Worm (Caenorhabditis elegans): ENCODE data around the gene Y39B6A.37.

Y39B6A.37 gene

DNA sequence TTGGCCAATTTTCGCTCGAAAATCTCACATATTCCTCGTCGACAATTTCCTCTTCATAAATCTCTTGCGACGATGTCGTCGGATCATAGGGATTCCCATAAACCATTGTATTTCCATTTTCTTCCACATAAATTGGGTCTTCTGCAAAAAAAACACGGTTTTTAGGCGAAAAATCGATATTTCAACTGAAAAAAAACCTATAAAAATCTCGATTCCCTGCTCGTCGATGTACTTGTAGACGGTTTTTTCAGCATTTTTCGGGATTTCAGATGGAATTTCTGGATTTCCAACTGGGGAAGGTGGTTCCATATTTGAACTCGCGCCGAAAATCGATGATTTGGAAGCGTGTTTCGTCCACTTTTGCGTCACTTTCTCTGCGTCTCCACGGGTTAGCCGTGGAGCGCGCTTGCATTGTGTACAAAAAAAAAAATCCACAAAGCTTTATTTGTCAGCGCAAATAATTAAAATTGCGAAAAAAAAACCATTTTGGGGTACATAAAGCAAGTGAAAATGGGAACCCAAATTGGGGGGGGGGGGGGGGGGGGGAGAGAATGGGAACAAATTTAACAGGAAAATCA lies 23.1 kb upstream of the Y39B6A.37 start, which contains the start of gene Y39B6A.43 (continued):
- TF ChIP-seq sma-9 (GFP tag; optimal IDR thresholded peaks at IDR 0.05) (peak; percentile 93), sma-9 (tag; optimal IDR thresholded peaks at IDR 0.05) (no peak), mab-5 (tag; optimal IDR thresholded peaks at IDR 0.05) (peak; percentile 92), nhr-10 (tag; optimal IDR thresholded peaks at IDR 0.05) (peak; percentile 87), ztf-1 (GFP tag; conservative IDR thresholded peaks at IDR 0.05) (no peak), ceh-82 (tag; optimal IDR thresholded peaks at IDR 0.05) (peak; percentile 93)

DNA sequence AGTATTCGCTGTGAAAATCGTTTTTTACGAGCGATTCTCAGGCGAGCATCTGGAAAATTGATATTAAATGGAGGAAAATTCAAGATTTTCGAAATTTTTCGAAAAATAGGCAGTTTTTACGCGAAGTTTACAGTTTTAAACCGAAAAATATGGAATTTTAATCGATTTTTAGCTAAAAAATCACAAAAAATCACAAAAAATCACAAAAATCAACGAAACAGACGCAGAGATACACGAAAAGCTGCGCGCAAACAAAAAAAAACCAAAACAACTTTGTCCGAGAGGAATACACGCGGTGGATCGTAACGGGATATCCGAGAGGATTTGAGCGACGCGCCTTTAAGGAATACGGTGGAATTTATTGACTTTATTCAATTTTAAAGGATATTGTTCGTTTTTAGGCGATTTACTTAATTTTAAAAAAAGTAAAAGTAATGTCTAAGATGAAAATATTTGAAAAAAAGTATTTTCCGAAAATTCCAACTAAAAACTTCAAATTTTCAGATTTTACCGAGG lies 21.0 kb upstream of the Y39B6A.37 start, which contains the start of gene Y39B6A.42:
Gene Y39B6A.42, minus strand, starts transcription at position 51 of the 516 bp plus-strand sequence.
- TF ChIP-seq ztf-4 (tag; optimal IDR thresholded peaks at IDR 0.05) (no peak), crh-2 (tag; optimal IDR thresholded peaks at IDR 0.05) (no peak), peb-1 (tag; optimal IDR thresholded peaks at IDR 0.05) (no peak), lsy-2 (tag; optimal IDR thresholded peaks at IDR 0.05) (no peak), blmp-1 (tag; optimal IDR thresholded peaks at IDR 0.05; ENCODE audit: insufficient read depth) (no peak), nhr-11 (tag; optimal IDR thresholded peaks at IDR 0.05) (no peak), nhr-10 (tag; optimal IDR thresholded peaks at IDR 0.05) (no peak), alr-1 (tag; optimal IDR thresholded peaks at IDR 0.05) (no peak), ztf-11 (tag; optimal IDR thresholded peaks at IDR 0.05) (no peak), nhr-6 (tag; optimal IDR thresholded peaks at IDR 0.05) (no peak), ceh-16 (tag; optimal IDR thresholded peaks at IDR 0.05) (no peak), dmd-4 (tag; optimal IDR thresholded peaks at IDR 0.05) (no peak), gmeb-1 (tag; optimal IDR thresholded peaks at IDR 0.05) (no peak), mab-5 (tag; optimal IDR thresholded peaks at IDR 0.05) (no peak), ZK546.5 (tag; optimal IDR thresholded peaks at IDR 0.05) (no peak), F13H6.1 (tag; optimal IDR thresholded peaks at IDR 0.05) (no peak), zag-1 (tag; optimal IDR thresholded peaks at IDR 0.05) (no peak), nhr-12 (tag; optimal IDR thresholded peaks at IDR 0.05) (no peak), nhr-129 (tag; optimal IDR thresholded peaks at IDR 0.05) (no peak)

DNA sequence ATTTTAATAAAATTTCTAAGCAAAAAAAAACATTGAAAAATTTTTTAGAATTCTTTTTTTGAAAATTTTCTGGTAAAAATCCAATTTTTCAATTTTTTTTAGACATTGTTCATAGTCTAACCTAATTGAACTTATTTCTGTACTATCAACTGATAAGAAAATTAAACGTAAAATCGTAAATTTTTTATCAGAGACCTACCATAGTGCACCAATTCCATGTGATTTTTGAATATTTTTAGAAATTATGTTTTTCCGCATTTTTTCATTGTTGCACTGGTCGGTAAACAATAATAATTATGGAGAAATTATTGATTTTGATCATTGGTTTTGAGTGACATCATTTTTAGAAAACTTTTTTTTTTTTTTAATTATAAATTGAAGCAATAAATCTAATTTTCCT lies 14.1 kb upstream of the Y39B6A.37 start:
- TF ChIP-seq unc-55 (GFP tag; optimal IDR thresholded peaks at IDR 0.05) (no peak), alr-1 (tag; optimal IDR thresholded peaks at IDR 0.05) (no peak), fos-1 (tag; optimal IDR thresholded peaks at IDR 0.05) (peak; percentile 29)

DNA sequence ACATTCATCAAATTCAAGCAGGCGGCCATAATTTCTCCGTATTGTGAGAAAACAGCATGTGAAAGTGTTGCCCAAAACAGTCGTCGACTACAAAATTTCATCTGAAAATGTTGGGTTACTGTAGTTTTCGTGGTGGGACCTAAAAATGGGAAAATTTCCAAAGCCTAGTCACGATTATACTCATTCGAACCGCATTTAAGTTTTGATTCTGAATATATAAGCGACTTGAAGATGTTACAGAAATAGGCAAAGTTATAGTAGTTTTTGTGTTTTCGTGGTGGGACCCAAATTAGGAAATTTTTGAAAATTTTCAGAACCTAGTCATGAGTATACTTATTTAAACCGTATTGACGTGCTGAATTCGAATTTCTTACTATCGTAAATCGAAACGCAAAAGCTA lies 12.8 kb upstream of the Y39B6A.37 start, which contains the start of gene Y39B6A.41:
Gene Y39B6A.41, minus strand, starts transcription at position 101 of the 400 bp plus-strand sequence.
- TF ChIP-seq nhr-11 (tag; optimal IDR thresholded peaks at IDR 0.05) (no peak), Y55F3AM.14 (GFP tag; optimal IDR thresholded peaks at IDR 0.05) (no peak), ceh-16 (tag; optimal IDR thresholded peaks at IDR 0.05) (no peak), elt-3 (tag; optimal IDR thresholded peaks at IDR 0.05) (no peak), nhr-129 (tag; optimal IDR thresholded peaks at IDR 0.05) (no peak), C34F6.9 (tag; optimal IDR thresholded peaks at IDR 0.05) (no peak), lin-13 (GFP tag; optimal IDR thresholded peaks at IDR 0.05) (no peak), nhr-6 (tag; optimal IDR thresholded peaks at IDR 0.05) (no peak)

DNA sequence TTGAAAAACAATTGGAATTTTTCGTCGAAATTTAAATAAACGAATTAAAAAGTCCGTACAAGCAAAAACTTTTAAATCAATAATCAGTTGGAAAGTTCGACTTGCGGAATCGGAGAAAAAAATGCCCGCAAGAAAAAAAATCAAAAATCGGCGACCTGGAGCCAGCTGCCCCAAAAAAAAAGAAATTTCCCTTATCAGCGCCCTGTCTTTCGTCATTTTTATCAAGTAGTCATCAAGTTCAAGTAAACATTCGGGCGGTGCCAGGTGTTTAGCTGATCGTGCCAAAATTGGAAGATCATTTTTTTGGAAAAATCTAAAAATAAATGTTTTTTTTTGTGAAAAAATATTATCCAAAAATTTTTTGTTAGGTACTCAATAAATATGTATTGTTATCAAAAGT lies 12.3 kb upstream of the Y39B6A.37 start:
- TF ChIP-seq ama-1 (optimal IDR thresholded peaks at IDR 0.05) (no peak), ztf-1 (GFP tag; conservative IDR thresholded peaks at IDR 0.05) (no peak), fos-1 (tag; optimal IDR thresholded peaks at IDR 0.05) (peak; percentile 61), sem-4 (tag; optimal IDR thresholded peaks at IDR 0.05) (no peak), crh-2 (tag; optimal IDR thresholded peaks at IDR 0.05) (no peak)

DNA sequence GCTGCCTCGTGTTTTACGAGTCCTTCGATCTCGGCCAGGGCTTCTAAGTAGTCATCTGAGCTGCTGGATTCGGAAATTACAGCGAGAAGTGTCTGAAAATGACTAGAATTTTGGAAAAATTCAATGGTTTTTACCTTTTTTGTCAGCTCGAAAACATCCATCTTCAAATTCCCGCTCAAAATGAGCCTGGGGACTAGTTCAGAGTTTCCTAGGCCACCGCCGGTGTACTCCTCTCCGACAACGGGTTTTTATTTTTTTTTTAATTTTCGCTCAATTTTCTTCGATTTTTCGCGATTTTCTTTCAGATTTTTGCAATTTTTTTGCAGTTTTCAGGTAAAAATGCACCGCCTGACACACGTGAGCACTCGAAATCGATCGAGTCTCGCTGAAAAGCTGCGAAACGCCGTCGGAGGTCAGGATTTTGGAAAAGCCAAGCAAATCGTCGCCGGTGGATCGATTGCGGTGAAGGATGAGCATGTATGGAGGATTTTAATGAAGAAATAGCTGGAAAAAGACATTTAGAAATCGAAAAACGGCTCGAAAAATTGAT lies 9.6 kb upstream of the Y39B6A.37 start, which contains the start of the genes mrps-35 and sws-1:
Gene mrps-35, plus strand, starts transcription at position 327 of the 550 bp plus-strand sequence.
Gene sws-1, minus strand, starts transcription at position 500 of the 550 bp plus-strand sequence.
- TF ChIP-seq egl-27 (tag; optimal IDR thresholded peaks at IDR 0.05) (no peak), nhr-25 (tag; optimal IDR thresholded peaks at IDR 0.05) (peak; percentile 60), Y55F3AM.14 (GFP tag; optimal IDR thresholded peaks at IDR 0.05) (no peak), F13H6.1 (tag; optimal IDR thresholded peaks at IDR 0.05) (peak; percentile 60), lsy-2 (tag; optimal IDR thresholded peaks at IDR 0.05) (peak; percentile 54 to 75), zag-1 (tag; optimal IDR thresholded peaks at IDR 0.05) (no peak), lin-13 (GFP tag; optimal IDR thresholded peaks at IDR 0.05) (peak; percentile 49), nhr-21 (tag; optimal IDR thresholded peaks at IDR 0.05) (no peak), ztf-4 (tag; optimal IDR thresholded peaks at IDR 0.05) (no peak), unc-62 (GFP tag; optimal IDR thresholded peaks at IDR 0.05) (no peak), ceh-82 (tag; optimal IDR thresholded peaks at IDR 0.05) (no peak), crh-2 (tag; optimal IDR thresholded peaks at IDR 0.05) (peak; percentile 55), gmeb-1 (tag; optimal IDR thresholded peaks at IDR 0.05) (peak; percentile 87), mdl-1 (tag; optimal IDR thresholded peaks at IDR 0.05) (no peak), skn-1 (tag; optimal IDR thresholded peaks at IDR 0.05) (no peak), nhr-12 (tag; optimal IDR thresholded peaks at IDR 0.05) (no peak), unc-55 (GFP tag; optimal IDR thresholded peaks at IDR 0.05) (peak; percentile 71), lin-11 (tag; optimal IDR thresholded peaks at IDR 0.05) (peak; percentile 38), snpc-4 (tag; optimal IDR thresholded peaks at IDR 0.05) (peak; percentile 9), dmd-4 (tag; optimal IDR thresholded peaks at IDR 0.05) (no peak), sma-9 (GFP tag; optimal IDR thresholded peaks at IDR 0.05) (peak; percentile 77), sma-9 (tag; optimal IDR thresholded peaks at IDR 0.05) (no peak), sma-3 (GFP tag; optimal IDR thresholded peaks at IDR 0.05) (peak; percentile 78), elt-1 (tag; optimal IDR thresholded peaks at IDR 0.05) (no peak)
